Worm (Caenorhabditis elegans) whole organism, L2 larva: ENCODE results near the gene spin-1.
A peak's percentile ranks its signal among the peaks of the same experiment; 100 is the strongest.

ENCODE experiments used
- C34F6.9 ChIP-seq: fragments of 150-350 bp; optimal IDR thresholded peaks from 2 replicates; lab custom pipeline; 2014; ENCODE audit warnings: missing biosample characterization, missing genetic modification characterization
- F13H6.1 ChIP-seq: sonication (generic microtip); optimal IDR thresholded peaks from 2 replicates; lab custom pipeline; 2016; ENCODE audit warnings: missing genetic modification characterization, missing compliant biosample characterization
- R02D3.7 ChIP-seq: fragments of 150-350 bp; optimal IDR thresholded peaks from 2 replicates; lab custom pipeline; 2014; ENCODE audit warnings: missing biosample characterization, missing genetic modification characterization
- ZK546.5 ChIP-seq: sonication (generic microtip); optimal IDR thresholded peaks from 2 replicates; lab custom pipeline; 2017; ENCODE audit warnings: missing biosample characterization, missing genetic modification characterization
- blmp-1 ChIP-seq: sonication (generic microtip); optimal IDR thresholded peaks from 2 replicates; lab custom pipeline; 2017; ENCODE audit warnings: missing genetic modification characterization, mild to moderate bottlenecking, missing compliant biosample characterization, antibody characterized with exemption, moderate library complexity; ENCODE audit not compliant: insufficient read depth
- ceh-16 ChIP-seq: fragments of 150-350 bp; optimal IDR thresholded peaks from 2 replicates; lab custom pipeline; 2014; ENCODE audit warnings: missing biosample characterization, missing genetic modification characterization
- ceh-82 ChIP-seq: fragments of 150-350 bp; optimal IDR thresholded peaks from 2 replicates; lab custom pipeline; 2014; ENCODE audit warnings: missing biosample characterization, missing genetic modification characterization
- crh-2 ChIP-seq: sonication (generic microtip); optimal IDR thresholded peaks from 2 replicates; lab custom pipeline; 2017; ENCODE audit warnings: missing biosample characterization, missing genetic modification characterization
- dmd-4 ChIP-seq: sonication (generic microtip); optimal IDR thresholded peaks from 2 replicates; lab custom pipeline; 2017; ENCODE audit warnings: missing biosample characterization, missing genetic modification characterization
- elt-1 ChIP-seq: fragments of 150-350 bp; optimal IDR thresholded peaks from 2 replicates; lab custom pipeline; 2014; ENCODE audit warnings: missing biosample characterization, missing genetic modification characterization
- elt-3 ChIP-seq: sonication (generic microtip); optimal IDR thresholded peaks from 2 replicates; lab custom pipeline; 2017; ENCODE audit warnings: missing biosample characterization, missing genetic modification characterization
- fos-1 ChIP-seq: fragments of 150-350 bp; optimal IDR thresholded peaks from 2 replicates; lab custom pipeline; 2014; ENCODE audit warnings: missing biosample characterization, missing genetic modification characterization
- gmeb-1 ChIP-seq: fragments of 150-350 bp; optimal IDR thresholded peaks from 2 replicates; lab custom pipeline; 2014; ENCODE audit warnings: missing biosample characterization, missing genetic modification characterization
- lin-11 ChIP-seq: fragments of 150-350 bp; sonication (generic microtip); optimal IDR thresholded peaks from 2 replicates; lab custom pipeline; 2014; ENCODE audit warnings: missing biosample characterization, missing genetic modification characterization, inconsistent platforms, mixed read lengths
- mab-5 ChIP-seq: fragments of 150-350 bp; optimal IDR thresholded peaks from 2 replicates; lab custom pipeline; 2014; ENCODE audit warnings: missing biosample characterization, missing genetic modification characterization
- mbf-1 ChIP-seq: sonication (generic microtip); optimal IDR thresholded peaks from 2 replicates; lab custom pipeline; 2017; ENCODE audit warnings: missing biosample characterization, missing genetic modification characterization
- mdl-1 ChIP-seq, 2 experiments: fragments of 150-350 bp in 1 of 2; sonication (generic microtip) in 1 of 2; optimal IDR thresholded peaks; 2 replicates each; lab custom pipeline; 2017; ENCODE audit warnings: missing biosample characterization in 2 of 2, missing genetic modification characterization in 2 of 2
- nhr-10 ChIP-seq: sonication (generic microtip); optimal IDR thresholded peaks from 2 replicates; lab custom pipeline; 2017; ENCODE audit warnings: missing biosample characterization, missing genetic modification characterization
- nhr-12 ChIP-seq: fragments of 150-350 bp; optimal IDR thresholded peaks from 2 replicates; lab custom pipeline; 2014; ENCODE audit warnings: missing biosample characterization, missing genetic modification characterization
- nhr-129 ChIP-seq: fragments of 150-350 bp; optimal IDR thresholded peaks from 2 replicates; lab custom pipeline; 2014; ENCODE audit warnings: missing biosample characterization, missing genetic modification characterization
- nhr-21 ChIP-seq: fragments of 150-350 bp; optimal IDR thresholded peaks from 2 replicates; lab custom pipeline; 2014; ENCODE audit warnings: missing biosample characterization, missing genetic modification characterization
- nhr-6 ChIP-seq: fragments of 150-350 bp; optimal IDR thresholded peaks from 2 replicates; lab custom pipeline; 2014; ENCODE audit warnings: missing biosample characterization, missing genetic modification characterization
- nhr-77 ChIP-seq: fragments of 150-350 bp; optimal IDR thresholded peaks from 2 replicates; lab custom pipeline; 2014; ENCODE audit warnings: missing biosample characterization, missing genetic modification characterization
- peb-1 ChIP-seq: fragments of 150-350 bp; optimal IDR thresholded peaks from 2 replicates; lab custom pipeline; 2014; ENCODE audit warnings: missing biosample characterization, missing genetic modification characterization
- sem-4 ChIP-seq: fragments of 150-350 bp; optimal IDR thresholded peaks from 2 replicates; lab custom pipeline; 2014; ENCODE audit warnings: missing biosample characterization, missing genetic modification reagents, missing genetic modification characterization
- skn-1 ChIP-seq: sonication (generic microtip); optimal IDR thresholded peaks from 2 replicates; lab custom pipeline; 2017; ENCODE audit warnings: missing biosample characterization, missing genetic modification characterization
- sma-9 ChIP-seq, 2 experiments: fragments of 150-350 bp in 1 of 2; sonication (generic microtip) in 1 of 2; optimal IDR thresholded peaks; 2 replicates each; lab custom pipeline; 2014 to 2016; ENCODE audit warnings: missing genetic modification characterization in 2 of 2, mild to moderate bottlenecking in 1 of 2, missing biosample characterization in 1 of 2, missing compliant biosample characterization in 1 of 2, missing genetic modification reagents in 1 of 2, moderate library complexity in 1 of 2
- unc-55 ChIP-seq: fragments of 150-350 bp; sonication (generic microtip); optimal IDR thresholded peaks from 3 replicates; lab custom pipeline; 2014; ENCODE audit warnings: missing biosample characterization, missing genetic modification reagents, missing genetic modification characterization
- unc-62 ChIP-seq: fragments of 150-350 bp; optimal IDR thresholded peaks from 2 replicates; lab custom pipeline; 2014; ENCODE audit warnings: missing biosample characterization, missing genetic modification reagents, missing genetic modification characterization
- zag-1 ChIP-seq: fragments of 150-350 bp; optimal IDR thresholded peaks from 2 replicates; lab custom pipeline; 2014; ENCODE audit warnings: missing biosample characterization, missing genetic modification characterization
- ztf-1 ChIP-seq: fragments of 200-800 bp; sonication (Bioruptor generic); conservative IDR thresholded peaks from 2 replicates; pipeline ENCODE4 v1.3.6; 2022; ENCODE audit warnings: missing genetic modification characterization, missing compliant biosample characterization
- ztf-11 ChIP-seq: sonication (generic microtip); optimal IDR thresholded peaks from 2 replicates; lab custom pipeline; 2017; ENCODE audit warnings: missing biosample characterization, missing genetic modification characterization
- ztf-4 ChIP-seq: fragments of 150-350 bp; optimal IDR thresholded peaks from 2 replicates; lab custom pipeline; 2014; ENCODE audit warnings: missing biosample characterization, missing genetic modification characterization

Gene spin-1

ce11 chrV:12103920-12104319, 10.9 kb upstream of the spin-1 start, which contains the start of gene nhr-153:
nhr-153 (plus strand) TSS chrV:12104220.
- TF ChIP-seq mdl-1 (tag; optimal IDR thresholded peaks at IDR 0.05; lab: Kevin White, UChicago) (no peak), gmeb-1 (no peak), peb-1 (tag; lab: Kevin White, UChicago) (no peak), C34F6.9 (tag; lab: Kevin White, UChicago) (no peak), mbf-1 (no peak), nhr-6 (tag; lab: Kevin White, UChicago) (no peak), nhr-10 (no peak), fos-1 (tag; lab: Kevin White, UChicago) (no peak), nhr-129 (tag; lab: Kevin White, UChicago) (no peak)

ce11 chrV:12106841-12107240, 8.0 kb upstream of the spin-1 start, which contains the start of gene nhr-136:
nhr-136 (plus strand) TSS chrV:12107141.
- TF ChIP-seq nhr-129 (tag; lab: Kevin White, UChicago): peak; percentile 21
- no peak for TF ChIP-seq mab-5 (tag; lab: Kevin White, UChicago)

DNA sequence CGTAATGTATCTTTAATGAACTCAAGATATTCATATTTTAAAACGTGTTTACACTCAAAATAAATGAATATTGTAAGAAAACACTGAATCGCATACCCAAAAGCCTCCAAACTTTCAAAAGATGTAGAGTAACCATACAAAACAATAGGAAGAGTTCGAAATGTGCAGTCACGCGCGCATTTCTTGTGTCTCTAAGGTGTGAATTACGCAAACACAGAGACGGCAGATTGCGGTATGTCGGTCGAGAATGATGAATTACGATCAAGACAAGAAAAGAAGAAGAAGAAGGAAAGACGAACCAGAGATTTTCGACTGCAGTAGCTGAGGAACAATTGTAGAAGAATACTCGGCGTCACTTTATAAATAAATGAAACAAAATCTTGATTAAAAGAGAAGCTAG, 3.3 kb upstream of the spin-1 start, which contains the start of gene lhpp-1:
lhpp-1 (minus strand) TSS at position 354 of the 400 bp plus-strand sequence.
- TF ChIP-seq gmeb-1 (no peak), ztf-11 (tag; lab: Kevin White, UChicago) (no peak), ztf-1 (GFP tag; lab: Robert Waterston, UW) (no peak), blmp-1 (tag; lab: Kevin White, UChicago) (no peak), elt-1 (tag; lab: Kevin White, UChicago) (no peak), nhr-129 (tag; lab: Kevin White, UChicago) (peak; percentile 50), dmd-4 (tag; lab: Kevin White, UChicago) (no peak), nhr-12 (tag; lab: Kevin White, UChicago) (no peak), unc-55 (GFP tag; lab: Kevin White, UChicago) (peak; percentile 29)

DNA sequence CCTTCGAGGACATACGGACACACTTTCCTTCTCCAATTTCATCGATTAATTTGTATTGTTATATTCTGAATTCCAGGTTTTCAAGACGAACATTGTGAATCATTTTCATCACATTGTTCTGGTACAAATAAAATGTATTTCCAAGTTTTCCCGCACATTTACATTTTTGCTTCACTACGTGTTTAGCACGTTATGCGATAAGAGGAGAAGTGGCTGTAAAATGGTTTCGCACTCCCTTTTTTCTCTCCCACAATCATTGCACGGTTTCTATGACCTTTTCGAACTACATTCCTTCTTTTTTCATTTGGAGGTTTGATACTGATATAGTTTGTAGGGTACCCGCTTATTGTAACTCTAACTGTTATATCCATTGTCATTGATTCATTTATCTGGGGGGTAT, 1.1 kb upstream of the spin-1 start:
- TF ChIP-seq ztf-4 (tag; lab: Kevin White, UChicago) (no peak), mab-5 (tag; lab: Kevin White, UChicago) (no peak), peb-1 (tag; lab: Kevin White, UChicago) (no peak), mdl-1 (tag; optimal IDR thresholded peaks at IDR 0.05; lab: Kevin White, UChicago) (no peak), gmeb-1 (no peak), fos-1 (tag; lab: Kevin White, UChicago) (peak; percentile 64), blmp-1 (tag; lab: Kevin White, UChicago) (no peak)

DNA sequence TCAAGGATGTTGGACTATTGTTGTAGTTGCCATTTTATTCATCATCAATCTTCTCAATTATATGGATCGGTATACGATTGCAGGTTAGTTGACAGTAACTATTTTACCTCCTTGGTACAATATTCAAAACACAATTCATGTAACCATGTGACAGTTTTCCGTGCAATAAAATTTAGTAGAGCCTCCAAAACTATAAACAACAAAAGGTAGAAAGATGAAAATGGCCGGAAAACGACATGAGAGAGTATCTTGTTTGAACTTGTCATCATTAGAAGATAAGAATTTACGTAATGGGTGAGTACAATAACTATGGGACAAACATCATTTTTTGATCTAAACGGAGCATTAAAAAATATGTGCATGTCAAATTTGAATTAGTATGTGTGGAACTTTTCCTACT, 357 bp downstream of the spin-1 start:
- TF ChIP-seq peb-1 (tag; lab: Kevin White, UChicago): no peak
- TF ChIP-seq sma-9 (GFP tag; optimal IDR thresholded peaks at IDR 0.05; lab: Kevin White, UChicago): peak; percentile 20
- no peak for TF ChIP-seq sma-9 (tag; optimal IDR thresholded peaks at IDR 0.05; lab: Kevin White, UChicago)

DNA sequence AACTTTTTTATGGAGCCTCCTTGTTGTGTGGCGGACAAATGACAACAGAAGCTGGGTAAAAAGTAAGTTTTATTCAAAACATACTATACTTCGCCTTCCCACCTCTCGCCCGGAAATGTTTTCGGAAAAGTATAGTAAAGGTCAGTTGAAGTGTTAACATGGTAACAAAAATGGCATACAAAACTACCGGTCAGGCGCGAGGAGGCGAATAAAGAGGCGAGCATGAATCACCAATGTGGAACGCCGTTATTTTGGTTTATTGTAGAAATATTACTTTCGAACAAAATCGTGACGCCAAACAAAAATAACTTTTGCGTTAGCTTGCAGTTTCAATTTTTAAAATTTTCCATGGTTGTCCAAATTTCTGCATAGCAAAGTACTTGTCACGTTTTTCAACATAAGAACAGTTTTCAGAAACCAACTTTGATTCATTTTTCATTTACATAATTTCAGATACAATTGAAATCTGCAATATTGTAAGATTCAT, 2.8 kb downstream of the spin-1 start, which contains the start of gene C13C4.8:
C13C4.8 (plus strand) TSS at position 437 of the 487 bp plus-strand sequence.
- TF ChIP-seq ceh-82: no peak
- TF ChIP-seq blmp-1 (tag; lab: Kevin White, UChicago): no peak
- no peak for TF ChIP-seq crh-2 (tag; lab: Kevin White, UChicago)
- TF ChIP-seq gmeb-1: no peak
- no peak for TF ChIP-seq sem-4 (tag; lab: Kevin White, UChicago)
- TF ChIP-seq nhr-10: no peak
- TF ChIP-seq zag-1 (tag; lab: Kevin White, UChicago): no peak
- TF ChIP-seq sma-9 (GFP tag; optimal IDR thresholded peaks at IDR 0.05; lab: Kevin White, UChicago): no peak
- TF ChIP-seq sma-9 (tag; optimal IDR thresholded peaks at IDR 0.05; lab: Kevin White, UChicago): no peak
- no peak for TF ChIP-seq nhr-6 (tag; lab: Kevin White, UChicago)
- TF ChIP-seq mab-5 (tag; lab: Kevin White, UChicago): no peak
- no peak for TF ChIP-seq ZK546.5 (tag; lab: Kevin White, UChicago)
- no peak for TF ChIP-seq nhr-77 (tag; lab: Kevin White, UChicago)
- no peak for TF ChIP-seq nhr-21
- TF ChIP-seq skn-1 (tag; lab: Kevin White, UChicago): no peak
- no peak for TF ChIP-seq ceh-16 (tag; lab: Kevin White, UChicago)
- TF ChIP-seq elt-3 (tag; lab: Kevin White, UChicago): no peak
- no peak for TF ChIP-seq R02D3.7
- no peak for TF ChIP-seq unc-62
- no peak for TF ChIP-seq F13H6.1 (tag; lab: Kevin White, UChicago)
- no peak for TF ChIP-seq lin-11 (tag; lab: Kevin White, UChicago)
